Fruit fly (Drosophila melanogaster) whole organism, embryonic: ENCODE measurements around the gene CG33158.

Experiments
- Atf-2 ChIP-seq: fragments of 200-800 bp; sonication (Bioruptor generic); optimal IDR thresholded peaks from 2 replicates; lab custom pipeline; 2016; ENCODE audit warnings: missing biosample characterization, missing genetic modification characterization
- Bgb ChIP-seq: fragments of 200-800 bp; sonication (Bioruptor generic); IDR thresholded peaks from 2 replicates; pipeline ENCODE4 v1.3.6; 2022; ENCODE audit warnings: missing biosample characterization, missing genetic modification characterization; ENCODE audit not compliant: partially characterized antibody
- C15 ChIP-seq: fragments of 200-800 bp; sonication (Bioruptor generic); IDR thresholded peaks from 3 replicates; pipeline ENCODE4 v1.3.6; 2022; ENCODE audit warnings: missing biosample characterization, missing genetic modification characterization
- CG1024 ChIP-seq: fragments of 200-800 bp; sonication (Bioruptor generic); IDR thresholded peaks from 2 replicates; pipeline ENCODE4 v1.3.6; 2022; ENCODE audit warnings: missing biosample characterization, missing genetic modification characterization
- CG11247 ChIP-seq: fragments of 200-800 bp; sonication (Bioruptor generic); IDR thresholded peaks from 2 replicates; pipeline ENCODE4 v1.3.6; 2022; ENCODE audit warnings: missing biosample characterization, missing genetic modification characterization
- CG11695 ChIP-seq: fragments of 200-800 bp; sonication (Bioruptor generic); IDR thresholded peaks from 3 replicates; pipeline ENCODE4 v1.3.6; 2022; ENCODE audit warnings: missing biosample characterization, missing genetic modification characterization
- CG12659 ChIP-seq: fragments of 200-800 bp; sonication (Bioruptor generic); optimal IDR thresholded peaks from 3 replicates; lab custom pipeline; 2017; ENCODE audit warnings: mild to moderate bottlenecking, missing biosample characterization, missing genetic modification reagents, missing genetic modification characterization
- CG15696 ChIP-seq: fragments of 200-800 bp; sonication (Bioruptor generic); optimal IDR thresholded peaks from 2 replicates; lab custom pipeline; 2019; ENCODE audit warnings: missing biosample characterization, mild to moderate bottlenecking, missing genetic modification characterization, moderate library complexity
- CG1603 ChIP-seq: fragments of 200-800 bp; sonication (Bioruptor generic); optimal IDR thresholded peaks from 2 replicates; lab custom pipeline; 2019; ENCODE audit warnings: missing biosample characterization, mild to moderate bottlenecking, missing genetic modification characterization, moderate library complexity
- CG17359 ChIP-seq: fragments of 200-800 bp; sonication (Bioruptor generic); optimal IDR thresholded peaks from 3 replicates; lab custom pipeline; 2018; ENCODE audit warnings: missing biosample characterization, mild to moderate bottlenecking, missing genetic modification characterization, moderate library complexity
- CG17912 ChIP-seq: fragments of 200-800 bp; sonication (Bioruptor generic); optimal IDR thresholded peaks from 2 replicates; lab custom pipeline; 2018; ENCODE audit warnings: missing biosample characterization, mild to moderate bottlenecking, missing genetic modification characterization
- CG18599 ChIP-seq: fragments of 200-800 bp; sonication (Bioruptor generic); optimal IDR thresholded peaks from 3 replicates; lab custom pipeline; 2017; ENCODE audit warnings: missing biosample characterization, missing genetic modification characterization, mild to moderate bottlenecking, moderate library complexity, missing genetic modification reagents
- CG2129 ChIP-seq: fragments of 200-800 bp; sonication (Bioruptor generic); IDR thresholded peaks from 2 replicates; pipeline ENCODE4 v1.3.6; 2022; ENCODE audit warnings: missing biosample characterization, missing genetic modification characterization; ENCODE audit not compliant: partially characterized antibody
- CG33557 ChIP-seq: fragments of 200-800 bp; sonication (Bioruptor generic); optimal IDR thresholded peaks from 2 replicates; lab custom pipeline; 2019; ENCODE audit warnings: missing biosample characterization, mild to moderate bottlenecking, missing genetic modification characterization, moderate library complexity
- CG4328 ChIP-seq: fragments of 200-800 bp; sonication (Bioruptor generic); optimal IDR thresholded peaks from 3 replicates; lab custom pipeline; 2017; ENCODE audit warnings: missing biosample characterization, missing genetic modification reagents, missing genetic modification characterization
- CG6683 ChIP-seq: fragments of 200-800 bp; sonication (Bioruptor generic); optimal IDR thresholded peaks from 2 replicates; lab custom pipeline; 2017; ENCODE audit warnings: missing biosample characterization, mild to moderate bottlenecking, missing genetic modification characterization, missing genetic modification reagents
- CG6813 ChIP-seq: fragments of 200-800 bp; sonication (Bioruptor generic); optimal IDR thresholded peaks from 2 replicates; lab custom pipeline; 2017; ENCODE audit warnings: missing biosample characterization, missing genetic modification characterization, mild to moderate bottlenecking, moderate library complexity, missing genetic modification reagents
- CG7271 ChIP-seq: fragments of 200-800 bp; sonication (Bioruptor generic); optimal IDR thresholded peaks from 2 replicates; lab custom pipeline; 2018; ENCODE audit warnings: missing biosample characterization, mild to moderate bottlenecking, missing genetic modification characterization, moderate library complexity
- CG8478 ChIP-seq: fragments of >200 bp; optimal IDR thresholded peaks from 2 replicates; lab custom pipeline; 2018
- CHES-1-like ChIP-seq: fragments of 200-800 bp; sonication (Bioruptor generic); optimal IDR thresholded peaks from 2 replicates; lab custom pipeline; 2016; ENCODE audit warnings: missing biosample characterization, missing genetic modification characterization
- CTCF ChIP-seq: fragments of 200-800 bp; sonication (Bioruptor generic); optimal IDR thresholded peaks from 2 replicates; lab custom pipeline; 2017; ENCODE audit warnings: missing biosample characterization, mild to moderate bottlenecking, missing genetic modification characterization, moderate library complexity
- Doc3 ChIP-seq: fragments of 200-800 bp; sonication (Bioruptor generic); IDR thresholded peaks from 3 replicates; pipeline ENCODE4 v1.3.6; 2022; ENCODE audit warnings: missing biosample characterization, missing genetic modification characterization; ENCODE audit not compliant: partially characterized antibody
- Dref ChIP-seq: fragments of 200-800 bp; sonication (Bioruptor generic); IDR thresholded peaks from 2 replicates; pipeline ENCODE4 v1.3.6; 2022; ENCODE audit warnings: missing biosample characterization, missing genetic modification characterization
- E2f1 ChIP-seq: fragments of 200-800 bp; sonication (Bioruptor generic); IDR thresholded peaks from 2 replicates; pipeline ENCODE4 v1.3.6; 2022; ENCODE audit warnings: missing biosample characterization, missing genetic modification characterization
- Eip74EF ChIP-seq, 2 experiments: fragments of 200-800 bp in 1 of 2; fragments of >200 bp in 1 of 2; sonication (Bioruptor generic) in 1 of 2; optimal IDR thresholded peaks; 2 replicates each; lab custom pipeline; 2017 to 2019; ENCODE audit warnings: missing biosample characterization in 2 of 2, missing genetic modification characterization in 2 of 2, mild to moderate bottlenecking in 1 of 2, moderate library complexity in 1 of 2
- HLH4C ChIP-seq: fragments of 200-800 bp; sonication (Bioruptor generic); IDR thresholded peaks from 3 replicates; pipeline ENCODE4 v1.3.6; 2022; ENCODE audit warnings: missing biosample characterization, missing genetic modification characterization; ENCODE audit not compliant: partially characterized antibody
- HmgD ChIP-seq: fragments of 200-800 bp; sonication (Bioruptor generic); optimal IDR thresholded peaks from 3 replicates; lab custom pipeline; 2016; ENCODE audit warnings: missing biosample characterization, missing genetic modification characterization
- Max ChIP-seq: fragments of 200-800 bp; sonication (Bioruptor generic); optimal IDR thresholded peaks from 2 replicates; lab custom pipeline; 2016; ENCODE audit warnings: missing biosample characterization, mild to moderate bottlenecking, missing genetic modification characterization
- Six4 ChIP-seq: fragments of 200-800 bp; sonication (Bioruptor generic); optimal IDR thresholded peaks from 2 replicates; lab custom pipeline; 2016; ENCODE audit warnings: missing biosample characterization, missing genetic modification characterization
- TFAM ChIP-seq: fragments of 200-800 bp; sonication (Bioruptor generic); optimal IDR thresholded peaks from 2 replicates; lab custom pipeline; 2017; ENCODE audit warnings: missing biosample characterization, missing genetic modification characterization, inconsistent platforms
- Trl ChIP-seq, 3 experiments: fragments of >200 bp in 2 of 3; fragments of 200-800 bp in 1 of 3; sonication (Bioruptor generic) in 1 of 3; optimal IDR thresholded peaks; 2 replicates in 1 of 3; 3 replicates in 2 of 3; lab custom pipeline; 2016 to 2017; ENCODE audit warnings: missing biosample characterization in 1 of 3, missing genetic modification characterization in 1 of 3
- abd-A ChIP-seq: fragments of 200-800 bp; sonication (Bioruptor generic); optimal IDR thresholded peaks from 3 replicates; lab custom pipeline; 2019; ENCODE audit warnings: missing biosample characterization, mild to moderate bottlenecking, missing genetic modification characterization, moderate library complexity
- chm ChIP-seq: fragments of 200-800 bp; sonication (Bioruptor generic); IDR thresholded peaks from 2 replicates; pipeline ENCODE4 v1.3.6; 2022; ENCODE audit warnings: missing biosample characterization, missing genetic modification characterization
- esg ChIP-seq: fragments of 200-800 bp; sonication (Bioruptor generic); conservative IDR thresholded peaks from 2 replicates; pipeline ENCODE4 v1.3.6; 2022; ENCODE audit warnings: missing biosample characterization, missing genetic modification characterization
- ewg ChIP-seq: fragments of 200-800 bp; sonication (Bioruptor generic); optimal IDR thresholded peaks from 3 replicates; lab custom pipeline; 2017; ENCODE audit warnings: mild to moderate bottlenecking, missing biosample characterization, missing genetic modification reagents, missing genetic modification characterization
- eyg ChIP-seq: fragments of 200-800 bp; sonication (Bioruptor generic); optimal IDR thresholded peaks from 3 replicates; lab custom pipeline; 2016; ENCODE audit warnings: missing biosample characterization, missing genetic modification characterization
- fd64A ChIP-seq: fragments of 200-800 bp; sonication (Bioruptor generic); optimal IDR thresholded peaks from 3 replicates; lab custom pipeline; 2018; ENCODE audit warnings: missing biosample characterization, mild to moderate bottlenecking, missing genetic modification characterization
- gem ChIP-seq: fragments of 200-800 bp; sonication (Bioruptor generic); optimal IDR thresholded peaks from 2 replicates; lab custom pipeline; 2019; ENCODE audit warnings: missing biosample characterization, mild to moderate bottlenecking, missing genetic modification characterization, moderate library complexity
- hbn ChIP-seq: fragments of 200-800 bp; sonication (Bioruptor generic); IDR thresholded peaks from 2 replicates; pipeline ENCODE4 v1.3.6; 2022; ENCODE audit warnings: missing biosample characterization, missing genetic modification characterization; ENCODE audit not compliant: partially characterized antibody
- jigr1 ChIP-seq: fragments of 200-800 bp; sonication (Bioruptor generic); IDR thresholded peaks from 3 replicates; pipeline ENCODE4 v1.3.6; 2022; ENCODE audit warnings: missing biosample characterization, missing genetic modification characterization
- jing ChIP-seq: fragments of 200-800 bp; sonication (Bioruptor generic); optimal IDR thresholded peaks from 2 replicates; lab custom pipeline; 2018; ENCODE audit warnings: missing biosample characterization, mild to moderate bottlenecking, missing genetic modification characterization
- lbe ChIP-seq: fragments of 200-800 bp; sonication (Bioruptor generic); optimal IDR thresholded peaks from 2 replicates; lab custom pipeline; 2016; ENCODE audit warnings: missing biosample characterization, mild to moderate bottlenecking, missing genetic modification characterization
- nau ChIP-seq: fragments of 200-800 bp; sonication (Bioruptor generic); optimal IDR thresholded peaks from 3 replicates; lab custom pipeline; 2017; ENCODE audit warnings: missing biosample characterization, mild to moderate bottlenecking, missing genetic modification characterization, missing genetic modification reagents
- slou ChIP-seq: fragments of 200-800 bp; sonication (Bioruptor generic); optimal IDR thresholded peaks from 3 replicates; lab custom pipeline; 2016; ENCODE audit warnings: missing biosample characterization, missing genetic modification characterization
- slp2 ChIP-seq: fragments of 200-800 bp; sonication (Bioruptor generic); optimal IDR thresholded peaks from 2 replicates; lab custom pipeline; 2016; ENCODE audit warnings: missing biosample characterization, missing genetic modification characterization
- trem ChIP-seq: fragments of 200-800 bp; optimal IDR thresholded peaks from 3 replicates; lab custom pipeline; 2019; ENCODE audit warnings: missing biosample characterization, mild to moderate bottlenecking, missing genetic modification characterization, moderate library complexity
- unpg ChIP-seq: fragments of 200-800 bp; sonication (Bioruptor generic); optimal IDR thresholded peaks from 3 replicates; lab custom pipeline; 2018; ENCODE audit warnings: missing biosample characterization, mild to moderate bottlenecking, missing genetic modification characterization, moderate library complexity
- z ChIP-seq: fragments of 200-800 bp; sonication (Bioruptor generic); IDR thresholded peaks from 3 replicates; pipeline ENCODE4 v1.3.6; 2022; ENCODE audit warnings: missing biosample characterization, missing genetic modification characterization

CG33158 gene

DNA sequence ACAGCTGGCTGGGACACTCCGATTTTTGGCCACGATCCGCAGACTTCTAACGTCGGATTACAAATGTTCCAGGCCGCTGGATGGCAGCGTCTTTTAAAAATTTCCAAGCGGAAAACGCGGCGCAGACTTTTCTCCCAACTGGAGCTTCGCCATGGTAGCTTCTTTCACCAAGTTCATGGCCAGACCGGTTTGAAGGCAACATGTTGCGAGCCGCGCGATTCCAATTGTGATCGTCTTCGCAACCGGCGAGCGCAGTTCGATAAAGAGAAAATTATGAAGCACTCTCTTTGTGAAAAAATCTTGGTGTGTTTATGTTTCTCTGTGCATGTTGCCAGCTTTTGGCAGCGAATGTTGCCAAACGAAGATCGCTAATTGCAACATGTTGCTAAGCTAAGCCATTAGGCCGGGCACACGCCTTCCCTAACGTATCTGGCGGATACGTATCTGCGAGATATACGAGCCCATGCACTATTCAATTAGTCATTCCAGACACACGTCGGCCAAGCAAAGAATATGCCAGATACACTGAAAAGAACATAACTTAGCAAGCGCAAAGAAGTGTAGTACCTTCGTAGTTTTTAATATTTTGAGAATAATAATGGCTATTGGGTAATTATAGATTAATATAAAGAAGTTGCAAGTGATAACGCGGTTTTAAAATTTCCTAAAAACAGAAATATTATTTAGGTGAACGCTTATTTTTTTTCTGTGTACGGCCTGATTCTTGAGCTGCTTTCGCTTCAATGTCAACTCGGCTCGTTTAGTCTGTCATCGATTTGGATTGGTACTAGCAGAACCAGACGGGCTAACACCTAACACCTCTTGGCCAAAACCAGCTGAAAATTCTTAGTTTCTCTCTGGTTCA lies 32.7 kb downstream of the CG33158 start, which contains the start of gene dsx-c73A (continued):
- no peak for TF ChIP-seq abd-A
- peak; percentile 28 for TF ChIP-seq CG17359 (tag; lab: Kevin White, UChicago)
- no peak for TF ChIP-seq CG6813 (GFP tag; lab: Kevin White, UChicago)
- TF ChIP-seq CG8478 (lab: Kevin White, UChicago): no peak
- peak; percentile 5 for TF ChIP-seq Max (GFP tag; lab: Kevin White, UChicago)
- TF ChIP-seq E2f1: 0 out of 2 replicates have a peak, but pooled peaks have one; percentile 11
- TF ChIP-seq CG11695 (GFP tag; lab: Robert Waterston, UW): no peak
- TF ChIP-seq esg (GFP tag; lab: Robert Waterston, UW): no peak
- TF ChIP-seq CG4328: no peak
- TF ChIP-seq slp2: no peak
- no peak for TF ChIP-seq CG33557 (GFP tag; lab: Kevin White, UChicago)
- TF ChIP-seq CG1603 (tag; lab: Kevin White, UChicago): peak; percentile 5
- TF ChIP-seq CG15696 (tag; lab: Kevin White, UChicago): no peak
- no peak for TF ChIP-seq CG18599 (GFP tag; lab: Kevin White, UChicago)
- no peak for TF ChIP-seq C15 (GFP tag; lab: Robert Waterston, UW)
- TF ChIP-seq fd64A (GFP tag; lab: Kevin White, UChicago): no peak
- TF ChIP-seq chm (GFP tag; lab: Robert Waterston, UW): no peak
- peak; percentile 40 to 70 for TF ChIP-seq Trl (optimal IDR thresholded peaks at IDR 0.05; lab: Kevin White, UChicago)
- TF ChIP-seq Trl (GFP tag; optimal IDR thresholded peaks at IDR 0.05; lab: Kevin White, UChicago): no peak
- no peak for TF ChIP-seq jigr1
- peak; percentile 34 for TF ChIP-seq nau (GFP tag; lab: Kevin White, UChicago)
- TF ChIP-seq Eip74EF (GFP tag; optimal IDR thresholded peaks at IDR 0.05; lab: Kevin White, UChicago): no peak
- no peak for TF ChIP-seq HLH4C
- no peak for TF ChIP-seq slou (GFP tag; lab: Kevin White, UChicago)
- no peak for TF ChIP-seq CG12659 (GFP tag; lab: Kevin White, UChicago)
- TF ChIP-seq CG2129 (GFP tag; lab: Robert Waterston, UW): no peak
- TF ChIP-seq CG1024 (GFP tag; lab: Robert Waterston, UW): no peak
- no peak for TF ChIP-seq Dref (GFP tag; lab: Robert Waterston, UW)
- no peak for TF ChIP-seq Bgb (GFP tag; lab: Robert Waterston, UW)
- peak; percentile 24; the same call in 1 of the 2 replicates for TF ChIP-seq hbn (GFP tag; lab: Robert Waterston, UW)
- TF ChIP-seq trem (tag; lab: Kevin White, UChicago): peak; percentile 2
- no peak for TF ChIP-seq CG6683 (GFP tag; lab: Kevin White, UChicago)
- no peak for TF ChIP-seq jing (GFP tag; lab: Kevin White, UChicago)
- TF ChIP-seq gem (tag; lab: Kevin White, UChicago): peak; percentile 56
- no peak for TF ChIP-seq CHES-1-like (GFP tag; lab: Kevin White, UChicago)
- TF ChIP-seq eyg (GFP tag; lab: Kevin White, UChicago): no peak
- no peak for TF ChIP-seq TFAM
- TF ChIP-seq Atf-2 (GFP tag; lab: Kevin White, UChicago): no peak
- TF ChIP-seq CG17912 (GFP tag; lab: Kevin White, UChicago): no peak
- no peak for TF ChIP-seq Six4
- no peak for TF ChIP-seq CTCF (GFP tag; lab: Kevin White, UChicago)
- TF ChIP-seq ewg: peak; percentile 10
- TF ChIP-seq CG11247: no peak
- TF ChIP-seq Doc3 (GFP tag; lab: Robert Waterston, UW): no peak
- no peak for TF ChIP-seq HmgD (GFP tag; lab: Kevin White, UChicago)
- peak; percentile 42 for TF ChIP-seq unpg (GFP tag; lab: Kevin White, UChicago)
- TF ChIP-seq CG7271 (tag; lab: Kevin White, UChicago): no peak
- no peak for TF ChIP-seq lbe (GFP tag; lab: Kevin White, UChicago)
- TF ChIP-seq z (GFP tag; lab: Robert Waterston, UW): no peak
